Worm (Caenorhabditis elegans): ENCODE data around the gene pbo-1.

The pbo-1 gene

DNA sequence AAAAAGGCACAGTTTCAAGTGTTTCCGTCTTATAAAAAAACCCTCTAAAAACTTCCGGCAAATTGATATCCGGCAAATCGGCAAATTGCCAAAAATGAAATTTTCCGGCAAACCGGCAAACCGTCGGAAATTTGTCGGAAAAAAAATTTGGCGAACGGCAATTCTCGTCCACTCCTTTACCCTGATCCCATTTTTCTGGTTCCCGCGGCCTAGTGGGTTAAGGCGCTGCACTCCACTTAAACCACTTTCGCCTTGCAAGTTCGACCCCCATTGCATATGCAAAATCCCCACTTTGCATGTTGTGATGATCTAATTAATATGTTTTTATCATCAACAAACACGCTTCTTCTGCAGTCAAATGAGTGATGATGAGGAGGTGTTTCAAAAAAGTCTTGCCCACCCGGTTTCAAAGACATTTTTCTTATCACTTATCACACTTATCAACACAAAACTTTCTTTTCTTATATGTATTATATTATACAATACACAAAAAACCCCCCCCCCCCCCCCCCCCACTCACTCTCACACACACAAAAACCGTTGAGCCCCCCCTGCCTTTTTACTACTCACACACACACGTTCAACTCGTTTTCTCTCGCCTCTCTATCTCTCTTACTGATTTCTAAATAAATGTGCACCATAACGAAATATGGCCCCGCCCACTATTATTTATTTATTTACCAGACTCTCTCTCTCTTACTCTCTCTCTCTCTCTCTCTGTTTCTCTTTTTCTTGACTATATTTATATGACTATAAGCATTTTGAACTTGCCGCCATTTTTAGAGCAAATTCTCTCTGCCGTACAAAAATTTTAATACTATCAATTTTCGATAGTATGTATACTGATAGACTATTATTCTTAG, 33.3 kb downstream of the pbo-1 start:
- no peak for TF ChIP-seq med-1 (GFP tag; optimal IDR thresholded peaks at IDR 0.05; ENCODE audit: insufficient read depth)
- no peak for TF ChIP-seq flt-1 (GFP tag; IDR thresholded peaks at IDR 0.05)
- TF ChIP-seq tab-1 (GFP tag; IDR thresholded peaks at IDR 0.05) = no peak
- no peak for TF ChIP-seq T22C8.4 (GFP tag; IDR thresholded peaks at IDR 0.05)
- no peak for TF ChIP-seq ref-1 (GFP tag; conservative IDR thresholded peaks at IDR 0.05)
- no peak for TF ChIP-seq ztf-23 (GFP tag; IDR thresholded peaks at IDR 0.05)
- no peak for TF ChIP-seq cog-1 (tag; optimal IDR thresholded peaks at IDR 0.05)
- TF ChIP-seq klf-2 (GFP tag; conservative IDR thresholded peaks at IDR 0.05) = no peak
- TF ChIP-seq ztf-29 (GFP tag; IDR thresholded peaks at IDR 0.05) = no peak

DNA sequence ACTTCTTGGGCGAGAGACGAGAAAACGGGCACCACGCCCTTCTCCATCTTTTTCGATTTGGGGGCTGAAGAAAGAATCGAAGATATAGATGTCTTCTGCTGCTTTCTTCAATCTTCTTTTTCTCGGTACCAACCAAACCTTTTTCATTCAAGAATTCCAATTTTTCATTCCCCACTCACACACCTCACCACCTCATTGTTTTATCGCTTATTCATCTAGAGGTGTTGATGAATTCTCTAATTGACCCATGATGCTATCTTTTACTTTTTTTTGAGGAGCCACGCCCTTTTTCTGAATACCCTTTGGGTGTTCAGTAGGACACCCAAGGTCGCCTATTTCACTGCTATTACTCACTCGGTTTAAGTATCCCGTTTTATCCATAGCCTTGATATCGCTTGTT, 34.7 kb downstream of the pbo-1 start:
- TF ChIP-seq ztf-23 (GFP tag; IDR thresholded peaks at IDR 0.05) (no peak), cog-1 (tag; optimal IDR thresholded peaks at IDR 0.05) (no peak), tab-1 (GFP tag; IDR thresholded peaks at IDR 0.05) (no peak), ref-1 (GFP tag; conservative IDR thresholded peaks at IDR 0.05) (no peak)

DNA sequence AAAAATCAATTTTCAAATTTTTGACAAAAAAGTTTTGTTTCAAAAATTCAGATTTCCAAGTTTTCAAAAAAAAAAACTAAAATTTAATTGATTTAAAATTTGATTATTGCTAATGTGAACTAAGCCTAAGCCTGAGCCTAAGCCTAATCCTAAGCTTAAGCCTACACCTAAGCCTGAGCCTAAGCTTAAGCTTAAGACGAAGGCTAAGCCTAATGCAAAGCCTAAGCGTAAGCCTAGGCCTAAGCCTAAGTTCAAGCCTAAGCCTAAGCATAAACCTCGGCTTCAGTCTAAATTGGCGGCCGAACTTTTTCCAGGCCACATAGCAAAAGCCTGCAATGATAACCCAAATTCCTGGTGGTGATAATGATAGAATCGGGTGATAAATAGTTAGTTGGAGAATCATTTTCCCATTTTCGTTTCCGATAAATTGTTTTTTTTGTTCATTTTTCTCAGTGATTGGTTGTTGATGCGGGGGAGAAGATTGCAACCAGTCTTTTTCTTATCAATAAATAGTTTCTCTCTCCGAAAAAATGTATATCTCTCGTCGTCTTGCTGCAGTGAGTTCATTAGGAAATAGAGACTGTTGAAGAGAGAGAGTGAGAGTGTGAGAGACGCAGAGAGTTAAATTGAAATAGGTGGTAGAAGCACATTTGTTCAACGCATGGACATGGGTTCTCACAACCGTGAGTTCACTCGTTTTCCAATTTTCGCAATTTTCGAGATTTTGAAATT, 38.9 kb downstream of the pbo-1 start:
- TF ChIP-seq ztf-23 (GFP tag; IDR thresholded peaks at IDR 0.05) (no peak), flt-1 (GFP tag; IDR thresholded peaks at IDR 0.05) (no peak), cog-1 (tag; optimal IDR thresholded peaks at IDR 0.05) (no peak), ztf-29 (GFP tag; IDR thresholded peaks at IDR 0.05) (peak; percentile 72; the same call in 1 of the 2 replicates)

DNA sequence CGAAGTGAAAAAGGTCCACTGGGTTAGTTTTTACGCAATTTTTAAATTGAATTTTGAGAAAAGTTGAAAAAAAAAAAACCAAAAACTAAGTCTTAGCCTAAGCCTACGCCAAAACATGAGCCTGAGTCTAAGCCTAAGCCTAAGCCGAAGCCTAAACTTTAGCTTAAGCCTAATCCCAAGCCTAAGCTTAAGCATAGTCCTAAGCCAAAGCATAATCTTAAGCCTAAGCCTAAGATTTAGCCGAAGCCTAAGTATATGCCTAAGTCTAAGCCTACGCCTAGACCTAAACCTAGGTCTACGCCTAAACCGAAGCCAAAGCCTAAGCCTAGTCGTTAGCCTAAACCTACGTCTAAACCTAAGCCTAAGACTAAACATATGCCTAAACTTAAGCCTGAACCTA, 44.6 kb downstream of the pbo-1 start:
- TF ChIP-seq ztf-29 (GFP tag; IDR thresholded peaks at IDR 0.05) (no peak), tab-1 (GFP tag; IDR thresholded peaks at IDR 0.05) (no peak), cog-1 (tag; optimal IDR thresholded peaks at IDR 0.05) (no peak), ref-1 (GFP tag; conservative IDR thresholded peaks at IDR 0.05) (no peak)

DNA sequence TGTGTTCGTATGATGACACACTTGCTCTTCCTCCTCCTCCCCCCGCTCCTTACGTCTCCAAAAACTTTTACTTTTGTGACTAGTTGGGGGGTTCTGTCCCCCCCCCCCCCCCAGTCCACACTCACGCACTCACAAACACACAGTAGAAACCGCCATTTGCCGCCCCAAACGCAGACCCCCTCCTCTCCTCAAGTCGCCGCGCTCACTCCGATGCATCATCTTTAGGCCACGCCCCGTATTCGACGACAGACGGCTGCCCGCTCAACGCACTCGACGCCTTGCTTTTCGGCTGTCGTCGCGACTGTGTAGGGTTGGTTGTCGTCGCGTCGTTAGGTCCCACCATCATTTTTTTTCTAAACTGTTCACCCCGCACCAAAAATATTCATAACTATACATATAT, 50.1 kb downstream of the pbo-1 start, which contains the start of gene zmp-2:
zmp-2 (plus strand) TSS at position 247 of the 400 bp plus-strand sequence.
- 0 out of 2 replicates have a peak, but pooled peaks have one; percentile 27 for TF ChIP-seq klf-2 (GFP tag; conservative IDR thresholded peaks at IDR 0.05)
- TF ChIP-seq cog-1 (tag; optimal IDR thresholded peaks at IDR 0.05) = no peak
- TF ChIP-seq tab-1 (GFP tag; IDR thresholded peaks at IDR 0.05) = no peak
- TF ChIP-seq T22C8.4 (GFP tag; IDR thresholded peaks at IDR 0.05) = no peak
- TF ChIP-seq flt-1 (GFP tag; IDR thresholded peaks at IDR 0.05) = no peak
- TF ChIP-seq ref-1 (GFP tag; conservative IDR thresholded peaks at IDR 0.05) = no peak
- no peak for TF ChIP-seq ztf-29 (GFP tag; IDR thresholded peaks at IDR 0.05)

DNA sequence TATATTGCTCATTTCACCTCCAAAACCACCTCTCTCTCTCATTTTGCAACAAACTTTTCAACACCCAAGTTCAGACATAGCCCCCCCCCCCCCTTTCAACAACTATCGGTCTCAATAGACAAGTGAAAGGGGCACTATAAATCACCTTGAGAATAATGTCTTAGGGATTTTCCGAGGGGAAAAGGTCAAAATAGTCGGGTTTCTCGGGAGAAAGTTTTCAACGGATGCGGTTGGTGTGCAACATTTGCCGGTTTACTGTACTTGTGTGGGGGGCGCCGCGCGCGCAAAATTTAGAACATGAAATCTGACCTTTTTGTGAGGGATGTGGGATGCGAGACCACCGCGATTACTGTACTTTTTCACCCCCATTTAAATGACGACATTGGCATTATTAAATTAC, 51.7 kb downstream of the pbo-1 start:
- TF ChIP-seq med-1 (GFP tag; optimal IDR thresholded peaks at IDR 0.05; ENCODE audit: insufficient read depth) (no peak), T22C8.4 (GFP tag; IDR thresholded peaks at IDR 0.05) (no peak), ztf-23 (GFP tag; IDR thresholded peaks at IDR 0.05) (no peak), klf-2 (GFP tag; conservative IDR thresholded peaks at IDR 0.05) (no peak), ref-1 (GFP tag; conservative IDR thresholded peaks at IDR 0.05) (no peak), ztf-29 (GFP tag; IDR thresholded peaks at IDR 0.05) (no peak), tab-1 (GFP tag; IDR thresholded peaks at IDR 0.05) (no peak), cog-1 (tag; optimal IDR thresholded peaks at IDR 0.05) (no peak), flt-1 (GFP tag; IDR thresholded peaks at IDR 0.05) (no peak)

DNA sequence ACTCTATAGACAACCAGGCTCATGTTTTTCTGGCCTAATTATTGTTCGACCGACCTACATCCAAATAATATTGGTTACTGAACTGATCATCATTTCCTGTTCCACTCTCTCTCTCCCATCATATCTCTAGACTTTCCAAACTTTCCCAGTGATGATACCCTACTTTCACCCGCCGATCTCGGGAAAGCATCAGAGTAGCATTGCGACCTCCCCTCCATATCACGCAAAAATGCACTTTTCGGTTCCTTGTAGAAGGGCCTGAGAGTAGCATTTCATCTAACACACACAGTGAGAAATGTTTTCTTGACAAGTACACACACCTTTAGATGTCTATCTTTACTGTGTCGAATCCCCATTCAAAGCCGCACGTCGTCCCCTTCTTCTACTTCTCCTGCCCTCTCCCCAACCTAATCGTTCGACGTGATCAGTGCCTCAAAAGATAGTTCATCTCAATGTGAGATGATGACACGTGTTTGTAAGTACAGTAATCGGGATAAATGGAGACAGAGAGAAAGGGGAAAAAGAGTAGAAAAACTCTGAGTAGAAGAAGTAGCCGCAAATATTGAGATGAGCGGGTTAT, 53.4 kb downstream of the pbo-1 start:
- TF ChIP-seq med-1 (GFP tag; optimal IDR thresholded peaks at IDR 0.05; ENCODE audit: insufficient read depth) = no peak
- TF ChIP-seq flt-1 (GFP tag; IDR thresholded peaks at IDR 0.05) = no peak
- no peak for TF ChIP-seq cog-1 (tag; optimal IDR thresholded peaks at IDR 0.05)
- TF ChIP-seq klf-2 (GFP tag; conservative IDR thresholded peaks at IDR 0.05) = no peak
- no peak for TF ChIP-seq ref-1 (GFP tag; conservative IDR thresholded peaks at IDR 0.05)
- no peak for TF ChIP-seq tab-1 (GFP tag; IDR thresholded peaks at IDR 0.05)
- TF ChIP-seq ztf-23 (GFP tag; IDR thresholded peaks at IDR 0.05) = no peak
- no peak for TF ChIP-seq ztf-29 (GFP tag; IDR thresholded peaks at IDR 0.05)
- no peak for TF ChIP-seq T22C8.4 (GFP tag; IDR thresholded peaks at IDR 0.05)

All from whole organism, midembryonic.